Worm (Caenorhabditis elegans) whole organism, L1 larva: ENCODE results near the gene brf-1.

ENCODE experiments used
- C04F5.9 ChIP-seq: sonication (generic microtip); optimal IDR thresholded peaks from 2 replicates; lab custom pipeline; 2016; ENCODE audit warnings: missing genetic modification characterization, missing compliant biosample characterization
- C34B4.2 ChIP-seq: sonication (generic microtip); optimal IDR thresholded peaks from 2 replicates; lab custom pipeline; 2017; ENCODE audit warnings: mild to moderate bottlenecking, missing genetic modification characterization, missing compliant biosample characterization
- F16B12.6 ChIP-seq: fragments of 150-350 bp; optimal IDR thresholded peaks from 2 replicates; lab custom pipeline; 2014; ENCODE audit warnings: missing biosample characterization, missing genetic modification characterization
- aha-1 ChIP-seq: fragments of 150-350 bp; optimal IDR thresholded peaks from 2 replicates; lab custom pipeline; 2014; ENCODE audit warnings: missing biosample characterization, missing genetic modification characterization
- aly-2 ChIP-seq: fragments of 150-350 bp; optimal IDR thresholded peaks from 2 replicates; lab custom pipeline; 2014; ENCODE audit warnings: missing biosample characterization, missing genetic modification characterization
- ama-1 ChIP-seq: fragments of 150-350 bp; optimal IDR thresholded peaks from 2 replicates; lab custom pipeline; 2014
- blmp-1 ChIP-seq: fragments of 150-350 bp; optimal IDR thresholded peaks from 2 replicates; lab custom pipeline; 2014; ENCODE audit warnings: missing biosample characterization, missing genetic modification characterization
- ceh-82 ChIP-seq, 3 experiments: fragments of 150-350 bp in 1 of 3; sonication (generic microtip) in 2 of 3; optimal IDR thresholded peaks; 2 replicates each; lab custom pipeline; 2014 to 2017; ENCODE audit warnings: missing biosample characterization in 3 of 3, missing genetic modification characterization in 3 of 3
- ceh-88 ChIP-seq: fragments of 200-800 bp; sonication (Bioruptor generic); IDR thresholded peaks from 2 replicates; pipeline ENCODE4 v1.3.6; 2022; ENCODE audit warnings: missing genetic modification characterization, missing compliant biosample characterization
- ceh-90 ChIP-seq: sonication (generic microtip); optimal IDR thresholded peaks from 2 replicates; lab custom pipeline; 2016; ENCODE audit warnings: missing genetic modification characterization, missing compliant biosample characterization
- ces-1 ChIP-seq: fragments of 150-350 bp; optimal IDR thresholded peaks from 2 replicates; lab custom pipeline; 2014; ENCODE audit warnings: missing biosample characterization, missing genetic modification reagents, missing genetic modification characterization
- dpl-1 ChIP-seq, 3 experiments: fragments of 150-350 bp in 2 of 3; sonication (generic microtip) in 1 of 3; optimal IDR thresholded peaks; 2 replicates each; lab custom pipeline; 2014 to 2017; ENCODE audit warnings: missing biosample characterization in 3 of 3, missing genetic modification characterization in 3 of 3, missing genetic modification reagents in 3 of 3
- efl-1 ChIP-seq, 4 experiments: fragments of 150-350 bp; optimal IDR thresholded peaks in 3 of 4; peaks in 1 of 4; 1 replicate in 1 of 4; 2 replicates in 3 of 4; lab custom pipeline; 2014; ENCODE audit warnings: missing biosample characterization in 2 of 4, missing genetic modification characterization in 2 of 4, missing genetic modification reagents in 2 of 4
- egl-13 ChIP-seq: sonication (generic microtip); optimal IDR thresholded peaks from 2 replicates; lab custom pipeline; 2016; ENCODE audit warnings: missing genotype, missing genetic modification reagents, missing genetic modification characterization, missing compliant biosample characterization
- egl-27 ChIP-seq, 2 experiments: fragments of 150-350 bp in 1 of 2; sonication (generic microtip); optimal IDR thresholded peaks; 3 replicates each; lab custom pipeline; 2017 to 2018; ENCODE audit warnings: missing biosample characterization in 2 of 2, missing genetic modification characterization in 2 of 2, missing genetic modification reagents in 2 of 2
- elt-2 ChIP-seq: sonication (generic microtip); optimal IDR thresholded peaks from 2 replicates; lab custom pipeline; 2016; ENCODE audit warnings: missing genetic modification characterization, mild to moderate bottlenecking, inconsistent platforms, missing compliant biosample characterization, missing genetic modification reagents
- fkh-10 ChIP-seq: sonication (generic microtip); optimal IDR thresholded peaks from 2 replicates; lab custom pipeline; 2017; ENCODE audit warnings: missing biosample characterization, missing genetic modification reagents, missing genetic modification characterization
- fos-1 ChIP-seq: fragments of 150-350 bp; optimal IDR thresholded peaks from 2 replicates; lab custom pipeline; 2014; ENCODE audit warnings: missing biosample characterization, missing genetic modification characterization
- grh-1 ChIP-seq: fragments of 200-800 bp; sonication (Bioruptor generic); IDR thresholded peaks from 2 replicates; pipeline ENCODE4 v1.3.6; 2022; ENCODE audit warnings: missing genetic modification reagents, missing genetic modification characterization, missing compliant biosample characterization
- hlh-17 ChIP-seq: fragments of 200-800 bp; sonication (Bioruptor generic); optimal IDR thresholded peaks from 2 replicates; lab custom pipeline; 2018; ENCODE audit warnings: missing genetic modification characterization, mild to moderate bottlenecking, missing compliant biosample characterization, moderate library complexity, borderline replicate concordance
- isw-1 ChIP-seq: fragments of 200-800 bp; sonication (Bioruptor generic); IDR thresholded peaks from 2 replicates; pipeline ENCODE4 v1.3.6; 2022; ENCODE audit warnings: missing genetic modification characterization, missing compliant biosample characterization
- jun-1 ChIP-seq: fragments of 150-350 bp; optimal IDR thresholded peaks from 2 replicates; lab custom pipeline; 2014; ENCODE audit warnings: missing biosample characterization, missing genetic modification reagents, missing genetic modification characterization
- lin-13 ChIP-seq: fragments of 150-350 bp; optimal IDR thresholded peaks from 2 replicates; lab custom pipeline; 2014; ENCODE audit warnings: missing biosample characterization, missing genetic modification reagents, missing genetic modification characterization
- lin-15B ChIP-seq: fragments of 150-350 bp; sonication (generic microtip); optimal IDR thresholded peaks from 3 replicates; lab custom pipeline; 2014; ENCODE audit warnings: missing biosample characterization, missing genetic modification characterization
- lin-35 ChIP-seq, 2 experiments: fragments of 150-350 bp; optimal IDR thresholded peaks; 2 replicates each; lab custom pipeline; 2014; ENCODE audit warnings: missing biosample characterization in 2 of 2, missing genetic modification characterization in 2 of 2, missing genetic modification reagents in 2 of 2
- lin-39 ChIP-seq: fragments of 150-350 bp; optimal IDR thresholded peaks from 2 replicates; lab custom pipeline; 2014; ENCODE audit warnings: missing biosample characterization, missing genetic modification reagents, missing genetic modification characterization
- lir-3 ChIP-seq: sonication (generic microtip); optimal IDR thresholded peaks from 2 replicates; lab custom pipeline; 2016; ENCODE audit warnings: mild to moderate bottlenecking, missing genetic modification characterization, moderate library complexity, missing compliant biosample characterization; ENCODE audit not compliant: poor library complexity
- mab-9 ChIP-seq: fragments of 200-800 bp; sonication (Bioruptor generic); IDR thresholded peaks from 2 replicates; pipeline ENCODE4 v1.3.6; 2022; ENCODE audit warnings: missing genetic modification reagents, missing genetic modification characterization, missing compliant biosample characterization
- mef-2 ChIP-seq: fragments of 150-350 bp; optimal IDR thresholded peaks from 2 replicates; lab custom pipeline; 2014; ENCODE audit warnings: missing biosample characterization, missing genetic modification characterization
- mep-1 ChIP-seq: fragments of 150-350 bp; optimal IDR thresholded peaks from 2 replicates; lab custom pipeline; 2014; ENCODE audit warnings: missing biosample characterization, missing genetic modification characterization
- nhr-12 ChIP-seq: sonication (generic microtip); optimal IDR thresholded peaks from 2 replicates; lab custom pipeline; 2017; ENCODE audit warnings: missing biosample characterization, missing genetic modification characterization
- nhr-19 ChIP-seq: fragments of 200-800 bp; sonication (Bioruptor generic); conservative IDR thresholded peaks from 2 replicates; pipeline ENCODE4 v1.3.6; 2022; ENCODE audit warnings: missing genetic modification characterization, missing compliant biosample characterization
- nhr-20 ChIP-seq: sonication (generic microtip); optimal IDR thresholded peaks from 2 replicates; lab custom pipeline; 2016; ENCODE audit warnings: mild to moderate bottlenecking, missing genetic modification characterization, missing compliant biosample characterization
- nhr-47 ChIP-seq: sonication (generic microtip); optimal IDR thresholded peaks from 2 replicates; lab custom pipeline; 2016; ENCODE audit warnings: mild to moderate bottlenecking, missing genetic modification characterization, moderate library complexity, missing compliant biosample characterization
- nhr-71 ChIP-seq: sonication (generic microtip); optimal IDR thresholded peaks from 2 replicates; lab custom pipeline; 2016; ENCODE audit warnings: mild to moderate bottlenecking, missing genetic modification characterization, moderate library complexity, missing compliant biosample characterization
- pag-3 ChIP-seq: sonication (generic microtip); optimal IDR thresholded peaks from 2 replicates; lab custom pipeline; 2017; ENCODE audit warnings: missing genetic modification characterization, mild to moderate bottlenecking, missing compliant biosample characterization, antibody characterized with exemption, borderline replicate concordance; ENCODE audit not compliant: insufficient read depth
- pax-3 ChIP-seq: fragments of 200-800 bp; sonication (Bioruptor generic); optimal IDR thresholded peaks from 2 replicates; lab custom pipeline; 2018; ENCODE audit warnings: mild to moderate bottlenecking, missing genetic modification characterization, moderate library complexity, missing compliant biosample characterization
- pqm-1 ChIP-seq: sonication (generic microtip); optimal IDR thresholded peaks from 3 replicates; lab custom pipeline; 2017; ENCODE audit warnings: missing biosample characterization, missing genetic modification characterization
- rnt-1 ChIP-seq: sonication (generic microtip); optimal IDR thresholded peaks from 2 replicates; lab custom pipeline; 2016; ENCODE audit warnings: mild to moderate bottlenecking, missing genetic modification characterization, moderate library complexity, missing compliant biosample characterization
- skn-1 ChIP-seq: fragments of 150-350 bp; optimal IDR thresholded peaks from 2 replicates; lab custom pipeline; 2014; ENCODE audit warnings: missing biosample characterization, missing genetic modification characterization
- snpc-4 ChIP-seq: fragments of 150-350 bp; optimal IDR thresholded peaks from 2 replicates; lab custom pipeline; 2014; ENCODE audit warnings: missing biosample characterization, missing genetic modification characterization
- snu-23 ChIP-seq: sonication (generic microtip); optimal IDR thresholded peaks from 2 replicates; lab custom pipeline; 2016; ENCODE audit warnings: missing genetic modification characterization, missing compliant biosample characterization
- swsn-7 ChIP-seq: sonication (generic microtip); optimal IDR thresholded peaks from 2 replicates; lab custom pipeline; 2016; ENCODE audit warnings: missing genetic modification characterization, missing compliant biosample characterization
- unc-62 ChIP-seq: fragments of 150-350 bp; optimal IDR thresholded peaks from 2 replicates; lab custom pipeline; 2014; ENCODE audit warnings: missing biosample characterization, missing genetic modification reagents, missing genetic modification characterization
- unc-86 ChIP-seq: sonication (generic microtip); optimal IDR thresholded peaks from 2 replicates; lab custom pipeline; 2016; ENCODE audit warnings: missing genetic modification characterization, missing compliant biosample characterization
- unc-98 ChIP-seq: fragments of 200-800 bp; sonication (Bioruptor generic); IDR thresholded peaks from 2 replicates; pipeline ENCODE4 v1.3.6; 2022; ENCODE audit warnings: missing genetic modification characterization, missing compliant biosample characterization
- xbp-1 ChIP-seq: sonication (generic microtip); optimal IDR thresholded peaks from 2 replicates; lab custom pipeline; 2016; ENCODE audit warnings: missing genetic modification characterization, missing compliant biosample characterization
- zag-1 ChIP-seq: fragments of 150-350 bp; optimal IDR thresholded peaks from 2 replicates; lab custom pipeline; 2014; ENCODE audit warnings: missing biosample characterization, missing genetic modification characterization
- ztf-11 ChIP-seq, 2 experiments: sonication (generic microtip); optimal IDR thresholded peaks; 2 replicates each; lab custom pipeline; 2016 to 2017; ENCODE audit warnings: missing genetic modification characterization in 2 of 2, missing biosample characterization in 1 of 2, missing compliant biosample characterization in 1 of 2
- ztf-4 ChIP-seq: fragments of 150-350 bp; optimal IDR thresholded peaks from 2 replicates; lab custom pipeline; 2014; ENCODE audit warnings: missing biosample characterization, missing genetic modification characterization

Gene brf-1

ce11 chrII:7323925-7324324, 18.3 kb downstream of the brf-1 start, which contains the start of gene F21D12.3:
Gene F21D12.3, minus strand, starts transcription at chrII:7324025.
- TF ChIP-seq mef-2 (tag; lab: Kevin White, UChicago): no peak
- TF ChIP-seq rnt-1 (tag; lab: Kevin White, UChicago): peak; percentile 16
- TF ChIP-seq efl-1 (optimal IDR thresholded peaks at IDR 0.05; lab: Kevin White, UChicago): no peak
- TF ChIP-seq efl-1 (GFP tag; optimal IDR thresholded peaks at IDR 0.05 in 1 of 2; lab: Kevin White, UChicago): peak in 1 of 2 experiments; percentile 31

ce11 chrII:7325063-7325480, 19.4 kb downstream of the brf-1 start:
- TF ChIP-seq fos-1 (no peak), zag-1 (tag; lab: Kevin White, UChicago) (no peak), grh-1 (GFP tag; lab: Robert Waterston, UW) (no peak), ceh-82 (tag; optimal IDR thresholded peaks at IDR 0.05; lab: Kevin White, UChicago) (no peak), mep-1 (peak; percentile 22), ceh-88 (GFP tag; lab: Robert Waterston, UW) (peak; percentile 31; the same call in 1 of the 2 replicates), aha-1 (tag; lab: Kevin White, UChicago) (no peak), snpc-4 (no peak), unc-62 (GFP tag; lab: Kevin White, UChicago) (no peak), dpl-1 (GFP tag; optimal IDR thresholded peaks at IDR 0.05; lab: Kevin White, UChicago) (no peak), ztf-4 (peak; percentile 57), jun-1 (no peak), mef-2 (tag; lab: Kevin White, UChicago) (peak; percentile 50), ztf-11 (tag; optimal IDR thresholded peaks at IDR 0.05; lab: Kevin White, UChicago) (no peak), nhr-12 (tag; lab: Kevin White, UChicago) (no peak), pax-3 (tag; lab: Kevin White, UChicago) (peak; percentile 16), egl-27 (tag; optimal IDR thresholded peaks at IDR 0.05; lab: Kevin White, UChicago) (no peak), elt-2 (no peak), pag-3 (no peak), mab-9 (GFP tag; lab: Robert Waterston, UW) (no peak), lin-35 (GFP tag; optimal IDR thresholded peaks at IDR 0.05; lab: Kevin White, UChicago) (no peak), xbp-1 (tag; lab: Kevin White, UChicago) (peak; percentile 16), nhr-19 (GFP tag; lab: Robert Waterston, UW) (no peak), unc-98 (no peak), lir-3 (tag; lab: Kevin White, UChicago) (no peak), nhr-47 (peak; percentile 59), rnt-1 (tag; lab: Kevin White, UChicago) (no peak), egl-13 (tag; lab: Kevin White, UChicago) (no peak), swsn-7 (tag; lab: Kevin White, UChicago) (peak; percentile 6), C04F5.9 (tag; lab: Kevin White, UChicago) (no peak), ces-1 (no peak), F16B12.6 (tag; lab: Kevin White, UChicago) (no peak), snu-23 (GFP tag; lab: Kevin White, UChicago) (no peak), pqm-1 (tag; lab: Kevin White, UChicago) (no peak), skn-1 (tag; lab: Kevin White, UChicago) (no peak), C34B4.2 (no peak), lin-13 (GFP tag; lab: Kevin White, UChicago) (no peak), fkh-10 (peak; percentile 4), nhr-71 (peak; percentile 75), ama-1 (lab: Kevin White, UChicago) (no peak), aly-2 (tag; lab: Kevin White, UChicago) (no peak), blmp-1 (tag; lab: Kevin White, UChicago) (no peak), unc-86 (tag; lab: Kevin White, UChicago) (peak; percentile 48), efl-1 (optimal IDR thresholded peaks at IDR 0.05; lab: Kevin White, UChicago) (no peak), efl-1 (GFP tag; optimal IDR thresholded peaks at IDR 0.05 in 1 of 2; lab: Kevin White, UChicago) (no peak), isw-1 (GFP tag; lab: Robert Waterston, UW) (no peak), lin-39 (tag; lab: Kevin White, UChicago) (no peak), lin-15B (no peak), hlh-17 (GFP tag; lab: Kevin White, UChicago) (no peak), ceh-90 (tag; lab: Kevin White, UChicago) (no peak), nhr-20 (no peak)
